Fruit fly (Drosophila melanogaster) whole organism: ENCODE data around the gene CG5641.

ENCODE experiments used
- CG8478 ChIP-seq: fragments of >200 bp; optimal IDR thresholded peaks from 2 replicates; lab custom pipeline; 2018; ENCODE audit warnings: inconsistent platforms
- Dll ChIP-seq: fragments of >200 bp; optimal IDR thresholded peaks from 2 replicates; lab custom pipeline; 2017
- EcR ChIP-seq, 2 experiments: fragments of >200 bp; optimal IDR thresholded peaks; 2 replicates each; lab custom pipeline; 2017; ENCODE audit warnings: missing biosample characterization in 2 of 2, missing genetic modification characterization in 2 of 2, missing genetic modification reagents in 2 of 2
- pan ChIP-seq: fragments of >200 bp; optimal IDR thresholded peaks from 2 replicates; lab custom pipeline; 2017
- psq ChIP-seq: fragments of >200 bp; optimal IDR thresholded peaks from 2 replicates; lab custom pipeline; 2017
- usp ChIP-seq: fragments of >200 bp; optimal IDR thresholded peaks from 2 replicates; lab custom pipeline; 2017; ENCODE audit warnings: missing biosample characterization, missing genetic modification characterization, mixed read lengths

Gene CG5641

DNA sequence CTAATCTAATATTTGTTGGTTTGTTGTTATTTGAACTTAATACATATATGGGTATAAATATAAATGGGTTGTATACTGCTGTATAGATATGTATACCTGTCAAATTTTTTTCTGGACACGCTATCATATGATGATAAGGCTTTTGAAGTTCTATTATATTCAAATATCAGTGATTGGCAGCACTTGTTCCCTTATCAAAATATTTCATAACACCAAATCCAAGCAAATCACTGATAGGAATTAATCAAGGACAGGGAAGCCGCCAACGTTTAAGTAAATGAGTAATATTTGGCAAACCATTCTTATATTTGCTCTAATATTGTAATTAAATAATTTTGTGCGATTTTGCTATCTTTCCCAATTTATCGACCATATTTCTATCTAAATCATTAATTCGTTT lies 49.8 kb downstream of the CG5641 start:
- TF ChIP-seq EcR (GFP tag; optimal IDR thresholded peaks at IDR 0.05; lab: Kevin White, UChicago) (no peak), usp (GFP tag; lab: Kevin White, UChicago) (no peak), psq (lab: Kevin White, UChicago) (no peak), pan (lab: Kevin White, UChicago) (no peak), Dll (lab: Kevin White, UChicago) (no peak), CG8478 (lab: Kevin White, UChicago) (no peak)

DNA sequence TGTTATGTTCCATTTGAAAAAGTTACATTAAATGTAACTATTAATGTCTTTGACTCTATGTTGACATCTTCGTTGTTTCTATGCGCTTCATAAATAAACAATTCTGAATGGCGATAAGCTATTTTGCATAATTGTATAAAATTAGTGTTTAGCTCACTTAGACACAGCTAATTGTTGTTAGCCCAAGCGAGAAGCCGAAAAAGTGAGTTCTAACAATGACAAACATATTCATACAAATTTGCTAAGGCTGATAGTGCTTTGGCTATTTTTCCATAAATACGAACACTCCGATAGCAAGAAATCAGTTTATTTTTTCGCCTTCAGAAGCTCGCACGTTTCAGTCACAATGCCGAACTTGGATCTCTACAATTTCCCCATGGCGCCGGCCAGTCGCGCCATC lies 50.9 kb downstream of the CG5641 start, which contains the start of gene GstD7:
GstD7 (plus strand) TSS at position 301 of the 400 bp plus-strand sequence.
- TF ChIP-seq pan (lab: Kevin White, UChicago) (no peak), CG8478 (lab: Kevin White, UChicago) (no peak), psq (lab: Kevin White, UChicago) (no peak), Dll (lab: Kevin White, UChicago) (no peak), EcR (GFP tag; optimal IDR thresholded peaks at IDR 0.05; lab: Kevin White, UChicago) (no peak), usp (GFP tag; lab: Kevin White, UChicago) (no peak)
